Fruit fly (Drosophila melanogaster) whole organism, pupa: ENCODE data around the gene TH1.

ENCODE experiments used
- CG10348 ChIP-seq: fragments of 200-800 bp; sonication (Bioruptor generic); IDR thresholded peaks from 2 replicates; pipeline ENCODE4 v1.3.6; 2022; ENCODE audit warnings: missing biosample characterization, missing genetic modification characterization
- CG12605 ChIP-seq: fragments of 200-800 bp; sonication (Bioruptor generic); IDR thresholded peaks from 2 replicates; pipeline ENCODE4 v1.3.6; 2022; ENCODE audit warnings: missing biosample characterization, missing genetic modification characterization
- CG13204 ChIP-seq: fragments of 200-800 bp; sonication (Bioruptor generic); optimal IDR thresholded peaks from 2 replicates; lab custom pipeline; 2018; ENCODE audit warnings: missing biosample characterization, mild to moderate bottlenecking, missing genetic modification characterization, moderate library complexity
- CG14655 ChIP-seq: fragments of 200-800 bp; sonication (Bioruptor generic); optimal IDR thresholded peaks from 3 replicates; lab custom pipeline; 2017; ENCODE audit warnings: mild to moderate bottlenecking, missing biosample characterization, missing genetic modification reagents, missing genetic modification characterization
- CG15710 ChIP-seq: fragments of 200-800 bp; sonication (Bioruptor generic); optimal IDR thresholded peaks from 2 replicates; lab custom pipeline; 2018; ENCODE audit warnings: missing biosample characterization, mild to moderate bottlenecking, missing genetic modification characterization, moderate library complexity
- CG17806 ChIP-seq: fragments of 200-800 bp; sonication (Bioruptor generic); optimal IDR thresholded peaks from 2 replicates; lab custom pipeline; 2018; ENCODE audit warnings: missing biosample characterization, mild to moderate bottlenecking, missing genetic modification characterization, moderate library complexity
- CG32121 ChIP-seq: fragments of 200-800 bp; sonication (Bioruptor generic); IDR thresholded peaks from 2 replicates; pipeline ENCODE4 v1.3.6; 2022; ENCODE audit warnings: missing biosample characterization, missing genetic modification characterization
- CG34367 ChIP-seq: fragments of 200-800 bp; sonication (Bioruptor generic); optimal IDR thresholded peaks from 2 replicates; lab custom pipeline; 2018; ENCODE audit warnings: missing biosample characterization, mild to moderate bottlenecking, missing genetic modification characterization
- CG4496 ChIP-seq: fragments of 200-800 bp; sonication (Bioruptor generic); IDR thresholded peaks from 3 replicates; pipeline ENCODE4 v1.3.6; 2022; ENCODE audit warnings: missing biosample characterization, missing genetic modification characterization
- CG8159 ChIP-seq: fragments of 200-800 bp; sonication (Bioruptor generic); optimal IDR thresholded peaks from 3 replicates; lab custom pipeline; 2018; ENCODE audit warnings: missing biosample characterization, mild to moderate bottlenecking, missing genetic modification characterization, moderate library complexity
- CG8301 ChIP-seq: fragments of 200-800 bp; sonication (Bioruptor generic); optimal IDR thresholded peaks from 2 replicates; lab custom pipeline; 2018; ENCODE audit warnings: missing biosample characterization, mild to moderate bottlenecking, missing genetic modification characterization
- CG9948 ChIP-seq: fragments of 200-800 bp; sonication (Bioruptor generic); optimal IDR thresholded peaks from 2 replicates; lab custom pipeline; 2018; ENCODE audit warnings: missing biosample characterization, mild to moderate bottlenecking, missing genetic modification characterization, moderate library complexity
- D1 ChIP-seq: fragments of 200-800 bp; sonication (Bioruptor generic); optimal IDR thresholded peaks from 2 replicates; lab custom pipeline; 2018; ENCODE audit warnings: missing biosample characterization, mild to moderate bottlenecking, missing genetic modification characterization, moderate library complexity
- EcR ChIP-seq: fragments of 200-800 bp; sonication (Bioruptor generic); optimal IDR thresholded peaks from 3 replicates; lab custom pipeline; 2019; ENCODE audit warnings: missing biosample characterization, missing genetic modification characterization, mild to moderate bottlenecking, moderate library complexity, missing genetic modification reagents
- Ets98B ChIP-seq: fragments of 200-800 bp; sonication (Bioruptor generic); IDR thresholded peaks from 2 replicates; pipeline ENCODE4 v1.3.6; 2022; ENCODE audit warnings: missing biosample characterization, missing genetic modification characterization
- Pif1A ChIP-seq: fragments of 200-800 bp; sonication (Bioruptor generic); optimal IDR thresholded peaks from 3 replicates; lab custom pipeline; 2016; ENCODE audit warnings: missing biosample characterization, missing genetic modification characterization
- Pif1B ChIP-seq: fragments of 200-800 bp; sonication (Bioruptor generic); optimal IDR thresholded peaks from 3 replicates; lab custom pipeline; 2016; ENCODE audit warnings: missing biosample characterization, missing genetic modification characterization
- Snoo ChIP-seq: fragments of 200-800 bp; sonication (Bioruptor generic); optimal IDR thresholded peaks from 3 replicates; lab custom pipeline; 2017; ENCODE audit warnings: missing biosample characterization, mild to moderate bottlenecking, missing genetic modification characterization, inconsistent platforms
- fd96Ca ChIP-seq: fragments of 200-800 bp; sonication (Bioruptor generic); IDR thresholded peaks from 3 replicates; pipeline ENCODE4 v1.3.6; 2022; ENCODE audit warnings: missing biosample characterization, missing genetic modification characterization
- gl ChIP-seq: fragments of 200-800 bp; sonication (Bioruptor generic); optimal IDR thresholded peaks from 2 replicates; lab custom pipeline; 2018; ENCODE audit warnings: missing biosample characterization, mild to moderate bottlenecking, missing genetic modification characterization
- rn ChIP-seq: fragments of 200-800 bp; sonication (Bioruptor generic); IDR thresholded peaks from 2 replicates; pipeline ENCODE4 v1.3.6; 2022; ENCODE audit warnings: missing biosample characterization, missing genetic modification characterization

The TH1 gene

dm6 chrX:16391397-16391796, at the start of gene TH1, which contains the start of gene mei-41:
TH1 (minus strand) TSS chrX:16391438.
mei-41 (plus strand) TSS chrX:16391698.
- TF ChIP-seq fd96Ca (GFP tag; lab: Robert Waterston, UW), result peak; percentile 91
- peak; percentile 79 for TF ChIP-seq CG12605 (GFP tag; lab: Robert Waterston, UW)
- TF ChIP-seq CG17806 (tag; lab: Kevin White, UChicago), result peak; percentile 83
- TF ChIP-seq CG9948 (tag; lab: Kevin White, UChicago), result peak; percentile 82
- no peak for TF ChIP-seq CG8301 (tag; lab: Kevin White, UChicago)
- TF ChIP-seq CG34367, result peak; percentile 68
- TF ChIP-seq rn (GFP tag; lab: Robert Waterston, UW), result peak; percentile 87
- TF ChIP-seq CG32121 (GFP tag; lab: Robert Waterston, UW), result peak; percentile 94
- no peak for TF ChIP-seq Snoo (tag; lab: Kevin White, UChicago)
- peak; percentile 92 for TF ChIP-seq Ets98B (GFP tag; lab: Robert Waterston, UW)
- no peak for TF ChIP-seq Pif1A
- peak; percentile 82 for TF ChIP-seq CG10348 (GFP tag; lab: Robert Waterston, UW)
- TF ChIP-seq CG8159 (tag; lab: Kevin White, UChicago), result peak; percentile 87
- TF ChIP-seq gl (tag; lab: Kevin White, UChicago), result peak; percentile 19
- peak; percentile 88 for TF ChIP-seq CG15710 (tag; lab: Kevin White, UChicago)
- TF ChIP-seq CG4496, result peak; percentile 93
- TF ChIP-seq CG13204 (GFP tag; lab: Kevin White, UChicago), result no peak

- TF ChIP-seq CG8159 (tag; lab: Kevin White, UChicago), result no peak
- TF ChIP-seq EcR (GFP tag; lab: Kevin White, UChicago), result peak; percentile 71
These were observed 37.2 kb upstream of the TH1 start for dm6 chrX:16428476-16428875.

- TF ChIP-seq CG13204 (GFP tag; lab: Kevin White, UChicago) (no peak), CG17806 (tag; lab: Kevin White, UChicago) (no peak), CG8159 (tag; lab: Kevin White, UChicago) (peak; percentile 34), Ets98B (GFP tag; lab: Robert Waterston, UW) (no peak), CG14655 (GFP tag; lab: Kevin White, UChicago) (no peak), Pif1A (no peak), CG10348 (GFP tag; lab: Robert Waterston, UW) (no peak), D1 (no peak), fd96Ca (GFP tag; lab: Robert Waterston, UW) (no peak), Snoo (tag; lab: Kevin White, UChicago) (no peak), CG12605 (GFP tag; lab: Robert Waterston, UW) (no peak), CG8301 (tag; lab: Kevin White, UChicago) (no peak), EcR (GFP tag; lab: Kevin White, UChicago) (no peak), CG32121 (GFP tag; lab: Robert Waterston, UW) (no peak), CG34367 (no peak), gl (tag; lab: Kevin White, UChicago) (no peak), CG9948 (tag; lab: Kevin White, UChicago) (peak; percentile 4), Pif1B (GFP tag; lab: Kevin White, UChicago) (no peak)
- TF ChIP-seq, all 21 proteins: peak for 2
These were observed 36.7 kb upstream of the TH1 start for dm6 chrX:16427786-16428400.

- TF ChIP-seq CG32121 (GFP tag; lab: Robert Waterston, UW) (no peak), CG13204 (GFP tag; lab: Kevin White, UChicago) (no peak), gl (tag; lab: Kevin White, UChicago) (no peak), Snoo (tag; lab: Kevin White, UChicago) (peak; percentile 4), Ets98B (GFP tag; lab: Robert Waterston, UW) (no peak), CG15710 (tag; lab: Kevin White, UChicago) (peak; percentile 10), CG12605 (GFP tag; lab: Robert Waterston, UW) (no peak), CG8159 (tag; lab: Kevin White, UChicago) (peak; percentile 97), EcR (GFP tag; lab: Kevin White, UChicago) (peak; percentile 33), CG10348 (GFP tag; lab: Robert Waterston, UW) (no peak), fd96Ca (GFP tag; lab: Robert Waterston, UW) (0 out of 3 replicates have a peak, but pooled peaks have one; percentile 7)
These were observed 35.3 kb upstream of the TH1 start for dm6 chrX:16426478-16427052.

- TF ChIP-seq CG17806 (tag; lab: Kevin White, UChicago), result no peak
- TF ChIP-seq CG9948 (tag; lab: Kevin White, UChicago), result no peak
- no peak for TF ChIP-seq CG12605 (GFP tag; lab: Robert Waterston, UW)
- no peak for TF ChIP-seq CG8159 (tag; lab: Kevin White, UChicago)
- TF ChIP-seq CG15710 (tag; lab: Kevin White, UChicago), result no peak
- no peak for TF ChIP-seq CG8301 (tag; lab: Kevin White, UChicago)
- no peak for TF ChIP-seq CG34367
- no peak for TF ChIP-seq CG10348 (GFP tag; lab: Robert Waterston, UW)
- TF ChIP-seq fd96Ca (GFP tag; lab: Robert Waterston, UW), result no peak
- peak; percentile 28; the same call in 1 of the 2 replicates for TF ChIP-seq CG32121 (GFP tag; lab: Robert Waterston, UW)
- peak; percentile 15 for TF ChIP-seq EcR (GFP tag; lab: Kevin White, UChicago)
- peak; percentile 1 for TF ChIP-seq gl (tag; lab: Kevin White, UChicago)
- TF ChIP-seq D1, result no peak
- peak; percentile 16 for TF ChIP-seq Snoo (tag; lab: Kevin White, UChicago)
- peak; percentile 10 for TF ChIP-seq Pif1B (GFP tag; lab: Kevin White, UChicago)
- TF ChIP-seq CG4496, result no peak
- peak; percentile 20; the same call in 1 of the 2 replicates for TF ChIP-seq Ets98B (GFP tag; lab: Robert Waterston, UW)
- TF ChIP-seq Pif1A, result no peak
- TF ChIP-seq CG14655 (GFP tag; lab: Kevin White, UChicago), result no peak
- TF ChIP-seq rn (GFP tag; lab: Robert Waterston, UW), result no peak
- TF ChIP-seq CG13204 (GFP tag; lab: Kevin White, UChicago), result peak; percentile 8
These were observed 33.9 kb upstream of the TH1 start for dm6 chrX:16425145-16425544.
